Fruit fly (Drosophila melanogaster) whole organism, embryonic: ENCODE measurements around the gene mRpS33.
A peak's percentile ranks its signal among the peaks of the same experiment; 100 is the strongest.

Experiments
- Antp ChIP-seq: fragments of 200-800 bp; sonication (Bioruptor generic); optimal IDR thresholded peaks from 3 replicates; lab custom pipeline; 2016; ENCODE audit warnings: missing biosample characterization, missing genetic modification characterization
- Asciz ChIP-seq: fragments of 200-800 bp; sonication (Bioruptor generic); optimal IDR thresholded peaks from 2 replicates; lab custom pipeline; 2017; ENCODE audit warnings: missing biosample characterization, mild to moderate bottlenecking, missing genetic modification characterization, missing genetic modification reagents
- Bdp1 ChIP-seq: fragments of 200-800 bp; sonication (Bioruptor generic); optimal IDR thresholded peaks from 3 replicates; lab custom pipeline; 2016; ENCODE audit warnings: missing biosample characterization, missing genetic modification characterization
- CG10543 ChIP-seq: fragments of 200-800 bp; sonication (Bioruptor generic); optimal IDR thresholded peaks from 3 replicates; lab custom pipeline; 2017; ENCODE audit warnings: missing biosample characterization, mild to moderate bottlenecking, missing genetic modification characterization, moderate library complexity
- CG11560 ChIP-seq: fragments of 200-800 bp; sonication (Bioruptor generic); IDR thresholded peaks from 3 replicates; pipeline ENCODE4 v1.3.6; 2022; ENCODE audit warnings: missing biosample characterization, missing genetic modification characterization
- CG12391 ChIP-seq: fragments of 200-800 bp; sonication (Bioruptor generic); optimal IDR thresholded peaks from 3 replicates; lab custom pipeline; 2018; ENCODE audit warnings: missing biosample characterization, mild to moderate bottlenecking, missing genetic modification characterization, moderate library complexity
- CG13296 ChIP-seq: fragments of 200-800 bp; sonication (Bioruptor generic); optimal IDR thresholded peaks from 3 replicates; lab custom pipeline; 2018; ENCODE audit warnings: missing biosample characterization, mild to moderate bottlenecking, missing genetic modification characterization
- CG13624 ChIP-seq: fragments of 200-800 bp; sonication (Bioruptor generic); optimal IDR thresholded peaks from 2 replicates; lab custom pipeline; 2016; ENCODE audit warnings: missing biosample characterization, missing genetic modification characterization
- CG13894 ChIP-seq: fragments of 200-800 bp; sonication (Bioruptor generic); optimal IDR thresholded peaks from 3 replicates; lab custom pipeline; 2018; ENCODE audit warnings: missing biosample characterization, mild to moderate bottlenecking, missing genetic modification characterization, moderate library complexity
- CG14441 ChIP-seq: fragments of 200-800 bp; sonication (Bioruptor generic); IDR thresholded peaks from 2 replicates; pipeline ENCODE4 v1.3.6; 2022; ENCODE audit warnings: missing biosample characterization, missing genetic modification characterization
- CG14710 ChIP-seq: fragments of 200-800 bp; sonication (Bioruptor generic); optimal IDR thresholded peaks from 3 replicates; lab custom pipeline; 2019; ENCODE audit warnings: missing biosample characterization, mild to moderate bottlenecking, missing genetic modification characterization, moderate library complexity
- CG1647 ChIP-seq: fragments of 200-800 bp; sonication (Bioruptor generic); optimal IDR thresholded peaks from 3 replicates; lab custom pipeline; 2016; ENCODE audit warnings: missing biosample characterization, missing genetic modification characterization
- CG2129 ChIP-seq: fragments of 200-800 bp; sonication (Bioruptor generic); IDR thresholded peaks from 2 replicates; pipeline ENCODE4 v1.3.6; 2022; ENCODE audit warnings: missing biosample characterization, missing genetic modification characterization; ENCODE audit not compliant: partially characterized antibody
- CG6791 ChIP-seq: fragments of 200-800 bp; sonication (Bioruptor generic); IDR thresholded peaks from 3 replicates; pipeline ENCODE4 v1.3.6; 2022; ENCODE audit warnings: missing biosample characterization, missing genetic modification characterization; ENCODE audit not compliant: partially characterized antibody
- CG8478 ChIP-seq: fragments of >200 bp; optimal IDR thresholded peaks from 2 replicates; lab custom pipeline; 2018
- CG9932 ChIP-seq: fragments of 200-800 bp; sonication (Bioruptor generic); IDR thresholded peaks from 2 replicates; pipeline ENCODE4 v1.3.6; 2022; ENCODE audit warnings: missing biosample characterization, missing genetic modification characterization
- Deaf1 ChIP-seq: fragments of 200-800 bp; optimal IDR thresholded peaks from 3 replicates; lab custom pipeline; 2019; ENCODE audit warnings: missing biosample characterization, mild to moderate bottlenecking, missing genetic modification characterization, moderate library complexity
- Dek ChIP-seq: fragments of 200-800 bp; sonication (Bioruptor generic); optimal IDR thresholded peaks from 3 replicates; lab custom pipeline; 2019; ENCODE audit warnings: missing biosample characterization, mild to moderate bottlenecking, missing genetic modification characterization, moderate library complexity
- Dll ChIP-seq: fragments of 200-800 bp; sonication (Bioruptor generic); IDR thresholded peaks from 4 replicates; pipeline ENCODE4 v1.3.6; 2022; ENCODE audit warnings: missing biosample characterization, missing genetic modification characterization; ENCODE audit not compliant: partially characterized antibody
- Doc3 ChIP-seq: fragments of 200-800 bp; sonication (Bioruptor generic); IDR thresholded peaks from 3 replicates; pipeline ENCODE4 v1.3.6; 2022; ENCODE audit warnings: missing biosample characterization, missing genetic modification characterization; ENCODE audit not compliant: partially characterized antibody
- Ets65A ChIP-seq: fragments of 200-800 bp; sonication (Bioruptor generic); peaks from one replicate; lab custom pipeline; 2016; ENCODE audit warnings: missing biosample characterization, missing genetic modification characterization
- HHEX ChIP-seq: fragments of 200-800 bp; sonication (Bioruptor generic); optimal IDR thresholded peaks from 3 replicates; lab custom pipeline; 2017; ENCODE audit warnings: missing biosample characterization, mild to moderate bottlenecking, missing genetic modification characterization, missing genetic modification reagents
- Hr39 ChIP-seq: fragments of >200 bp; optimal IDR thresholded peaks from 2 replicates; lab custom pipeline; 2017
- Lim3 ChIP-seq: fragments of 200-800 bp; sonication (Bioruptor generic); IDR thresholded peaks from 2 replicates; pipeline ENCODE4 v1.3.6; 2022; ENCODE audit warnings: missing biosample characterization, missing genetic modification characterization
- MBD-R2 ChIP-seq: fragments of 200-800 bp; sonication (Bioruptor generic); IDR thresholded peaks from 2 replicates; pipeline ENCODE4 v1.3.6; 2022; ENCODE audit warnings: missing biosample characterization, missing genetic modification characterization
- Med ChIP-seq: fragments of 200-800 bp; sonication (Bioruptor generic); peaks from one replicate; lab custom pipeline; 2016; ENCODE audit warnings: missing biosample characterization, missing genetic modification characterization, mild to moderate bottlenecking, inconsistent platforms, moderate library complexity
- Rx ChIP-seq: fragments of 200-800 bp; sonication (Bioruptor generic); IDR thresholded peaks from 2 replicates; pipeline ENCODE4 v1.3.6; 2022; ENCODE audit warnings: missing biosample characterization, missing genetic modification characterization
- Scr ChIP-seq: fragments of 200-800 bp; sonication (Bioruptor generic); IDR thresholded peaks from 2 replicates; pipeline ENCODE4 v1.3.6; 2022; ENCODE audit warnings: missing biosample characterization, missing genetic modification characterization; ENCODE audit not compliant: partially characterized antibody
- Sox102F ChIP-seq: fragments of 200-800 bp; sonication (Bioruptor generic); optimal IDR thresholded peaks from 2 replicates; lab custom pipeline; 2018; ENCODE audit warnings: missing biosample characterization, mild to moderate bottlenecking, missing genetic modification characterization, moderate library complexity
- Sry-δ ChIP-seq: fragments of 200-800 bp; sonication (Bioruptor generic); optimal IDR thresholded peaks from 2 replicates; lab custom pipeline; 2016; ENCODE audit warnings: missing biosample characterization, missing genetic modification characterization
- ab ChIP-seq: fragments of 200-800 bp; sonication (Bioruptor generic); optimal IDR thresholded peaks from 2 replicates; lab custom pipeline; 2016; ENCODE audit warnings: missing biosample characterization, missing genetic modification characterization
- caup ChIP-seq: fragments of 200-800 bp; sonication (Bioruptor generic); optimal IDR thresholded peaks from 3 replicates; lab custom pipeline; 2017; ENCODE audit warnings: missing biosample characterization, mild to moderate bottlenecking, missing genetic modification characterization, moderate library complexity; ENCODE audit not compliant: severe bottlenecking
- ftz-f1 ChIP-seq: fragments of 200-800 bp; sonication (Bioruptor generic); optimal IDR thresholded peaks from 2 replicates; lab custom pipeline; 2016; ENCODE audit warnings: missing biosample characterization, missing genetic modification characterization
- gem ChIP-seq: fragments of 200-800 bp; sonication (Bioruptor generic); optimal IDR thresholded peaks from 2 replicates; lab custom pipeline; 2019; ENCODE audit warnings: missing biosample characterization, mild to moderate bottlenecking, missing genetic modification characterization, moderate library complexity
- grau ChIP-seq: fragments of 200-800 bp; optimal IDR thresholded peaks from 3 replicates; lab custom pipeline; 2019; ENCODE audit warnings: missing biosample characterization, mild to moderate bottlenecking, missing genetic modification characterization, moderate library complexity
- gro ChIP-seq: fragments of 200-800 bp; sonication (Bioruptor generic); optimal IDR thresholded peaks from 2 replicates; lab custom pipeline; 2016; ENCODE audit warnings: missing biosample characterization, missing genetic modification characterization
- ham ChIP-seq: fragments of 200-800 bp; sonication (Bioruptor generic); IDR thresholded peaks from 2 replicates; pipeline ENCODE4 v1.3.6; 2022; ENCODE audit warnings: missing biosample characterization, missing genetic modification characterization
- hbn ChIP-seq: fragments of 200-800 bp; sonication (Bioruptor generic); IDR thresholded peaks from 2 replicates; pipeline ENCODE4 v1.3.6; 2022; ENCODE audit warnings: missing biosample characterization, missing genetic modification characterization; ENCODE audit not compliant: partially characterized antibody
- jing ChIP-seq: fragments of 200-800 bp; sonication (Bioruptor generic); optimal IDR thresholded peaks from 2 replicates; lab custom pipeline; 2018; ENCODE audit warnings: missing biosample characterization, mild to moderate bottlenecking, missing genetic modification characterization
- lola ChIP-seq, 3 experiments: fragments of >200 bp in 2 of 3; fragments of 200-800 bp in 1 of 3; sonication (Bioruptor generic) in 1 of 3; optimal IDR thresholded peaks; 2 replicates each; lab custom pipeline; 2017 to 2019; ENCODE audit warnings: missing biosample characterization in 3 of 3, missing genetic modification characterization in 3 of 3, mild to moderate bottlenecking in 1 of 3, moderate library complexity in 1 of 3
- pan ChIP-seq, 4 experiments: fragments of >200 bp in 3 of 4; fragments of 200-800 bp in 1 of 4; sonication (Bioruptor generic) in 1 of 4; optimal IDR thresholded peaks in 3 of 4; IDR thresholded peaks in 1 of 4; 2 replicates each; pipeline versions ENCODE4 v1.3.6 to Lab custom; 2017 to 2022; ENCODE audit warnings: missing biosample characterization in 2 of 4, missing genetic modification characterization in 2 of 4, mixed read lengths in 1 of 4
- sc ChIP-seq, 3 experiments: fragments of >200 bp in 2 of 3; fragments of 200-800 bp in 1 of 3; sonication (Bioruptor generic) in 1 of 3; optimal IDR thresholded peaks; 2 replicates in 2 of 3; 3 replicates in 1 of 3; lab custom pipeline; 2017; ENCODE audit warnings: mild to moderate bottlenecking in 1 of 3, missing biosample characterization in 1 of 3, missing genetic modification characterization in 1 of 3, missing genetic modification reagents in 1 of 3
- sens ChIP-seq: fragments of 200-800 bp; sonication (Bioruptor generic); peaks from one replicate; lab custom pipeline; 2016; ENCODE audit warnings: missing biosample characterization, missing genetic modification characterization
- sob ChIP-seq: fragments of 200-800 bp; sonication (Bioruptor generic); IDR thresholded peaks from 2 replicates; pipeline ENCODE4 v1.3.6; 2022; ENCODE audit warnings: missing biosample characterization, missing genetic modification characterization
- stwl ChIP-seq: fragments of 200-800 bp; sonication (Bioruptor generic); optimal IDR thresholded peaks from 3 replicates; lab custom pipeline; 2018; ENCODE audit warnings: missing biosample characterization, mild to moderate bottlenecking, missing genetic modification characterization, moderate library complexity
- tna ChIP-seq: fragments of 200-800 bp; sonication (Bioruptor generic); IDR thresholded peaks from 2 replicates; pipeline ENCODE4 v1.3.6; 2022; ENCODE audit warnings: missing biosample characterization, missing genetic modification characterization; ENCODE audit not compliant: partially characterized antibody
- zen ChIP-seq: fragments of 200-800 bp; sonication (Bioruptor generic); optimal IDR thresholded peaks from 3 replicates; lab custom pipeline; 2018; ENCODE audit warnings: missing biosample characterization, mild to moderate bottlenecking, missing genetic modification characterization, moderate library complexity

The mRpS33 gene

dm6 chr3R:16480995-16481394, 44.6 kb upstream of the mRpS33 start, which contains the start of gene Dhfr (continued):
- TF ChIP-seq Dll (GFP tag; lab: Robert Waterston, UW) (peak; percentile 61; the same call in 2 of the 4 replicates), Asciz (GFP tag; lab: Kevin White, UChicago) (no peak), CG14710 (no peak), Lim3 (GFP tag; lab: Robert Waterston, UW) (no peak), Sry-δ (GFP tag; lab: Kevin White, UChicago) (peak; percentile 18), MBD-R2 (GFP tag; lab: Robert Waterston, UW) (peak; percentile 70; the same call in 1 of the 2 replicates), Doc3 (no peak), CG2129 (0 out of 2 replicates have a peak, but pooled peaks have one; percentile 13), Rx (GFP tag; lab: Robert Waterston, UW) (no peak), Scr (GFP tag; lab: Robert Waterston, UW) (peak; percentile 36; the same call in 1 of the 2 replicates), ham (GFP tag; lab: Robert Waterston, UW) (no peak), jing (GFP tag; lab: Kevin White, UChicago) (no peak), CG11560 (tag; lab: Robert Waterston, UW) (no peak), Dek (no peak), CG6791 (GFP tag; lab: Robert Waterston, UW) (peak; percentile 35; the same call in 1 of the 3 replicates), ab (GFP tag; lab: Kevin White, UChicago) (no peak), CG1647 (GFP tag; lab: Kevin White, UChicago) (no peak), Antp (GFP tag; lab: Kevin White, UChicago) (no peak), lola (GFP tag; optimal IDR thresholded peaks at IDR 0.05; lab: Kevin White, UChicago) (no peak), tna (GFP tag; lab: Robert Waterston, UW) (no peak; the same call in 1 of the 2 replicates), grau (no peak), hbn (GFP tag; lab: Robert Waterston, UW) (peak; percentile 50; the same call in 1 of the 2 replicates), stwl (tag; lab: Kevin White, UChicago) (peak; percentile 72), gro (no peak), Hr39 (no peak), pan (optimal IDR thresholded peaks at IDR 0.05; lab: Kevin White, UChicago) (no peak), pan (GFP tag; optimal IDR thresholded peaks at IDR 0.05 in 1 of 2, IDR thresholded peaks at IDR 0.05 in 1 of 2) (no peak), sob (GFP tag; lab: Robert Waterston, UW) (no peak)

- no peak for TF ChIP-seq caup (GFP tag; lab: Kevin White, UChicago)
- no peak for TF ChIP-seq Bdp1
- TF ChIP-seq CG13894, result peak; percentile 65
- TF ChIP-seq Ets65A (GFP tag; lab: Kevin White, UChicago), result peak; percentile 68
- peak; percentile 8 for TF ChIP-seq CG8478 (lab: Kevin White, UChicago)
- TF ChIP-seq sc (optimal IDR thresholded peaks at IDR 0.05; lab: Kevin White, UChicago), result no peak
- no peak for TF ChIP-seq sc (GFP tag; optimal IDR thresholded peaks at IDR 0.05; lab: Kevin White, UChicago)
- peak; percentile 37 for TF ChIP-seq Med (GFP tag; lab: Kevin White, UChicago)
- TF ChIP-seq stwl (tag; lab: Kevin White, UChicago), result no peak
- TF ChIP-seq Deaf1 (tag; lab: Kevin White, UChicago), result peak; percentile 92
Observed at dm6 chr3R:16477033-16477432, 40.6 kb upstream of the mRpS33 start, which contains the start of gene Gyc89Db. Gene Gyc89Db (plus strand): TSS chr3R:16477110.

DNA sequence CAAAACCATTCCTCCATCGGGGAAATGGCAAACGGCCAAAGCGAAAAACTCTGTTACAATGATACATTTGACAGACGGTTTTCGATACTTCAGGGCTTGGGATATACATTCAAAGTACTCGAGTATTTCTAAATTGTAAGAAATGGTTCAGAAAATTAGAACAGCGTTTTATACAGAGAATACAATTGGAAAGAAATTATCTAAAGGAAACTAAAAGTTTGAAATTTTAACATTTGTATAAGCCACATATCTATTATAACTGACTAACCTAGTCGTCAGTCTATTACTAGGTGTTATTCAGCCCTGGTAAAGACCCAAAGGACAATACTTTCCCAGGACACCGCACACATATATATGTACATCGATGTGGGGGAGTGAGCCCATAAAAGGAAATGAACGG, 40.1 kb upstream of the mRpS33 start:
- TF ChIP-seq CG2129, result no peak
- peak; percentile 19; the same call in 1 of the 2 replicates for TF ChIP-seq CG9932
- peak; percentile 45 for TF ChIP-seq CG10543 (GFP tag; lab: Kevin White, UChicago)
- TF ChIP-seq CG13624 (GFP tag; lab: Kevin White, UChicago), result peak; percentile 3
- no peak for TF ChIP-seq ftz-f1 (GFP tag; lab: Kevin White, UChicago)
- TF ChIP-seq zen, result peak; percentile 10
- peak; percentile 83 for TF ChIP-seq sens (GFP tag; lab: Kevin White, UChicago)
- peak; percentile 40 for TF ChIP-seq CG12391 (tag; lab: Kevin White, UChicago)
- TF ChIP-seq HHEX, result peak; percentile 0
- TF ChIP-seq Sox102F (GFP tag; lab: Kevin White, UChicago), result peak; percentile 29
- TF ChIP-seq Doc3, result no peak
- no peak for TF ChIP-seq CG14441 (GFP tag; lab: Robert Waterston, UW)
- peak; percentile 63 for TF ChIP-seq gem
- TF ChIP-seq CG13296 (GFP tag; lab: Kevin White, UChicago), result peak; percentile 47
